Worm (Caenorhabditis elegans) whole organism, mixed stage, embryonic: Measurements from ENCODE around the gene pqn-39.

Experiments used
- bed-3 ChIP-seq: fragments of 200-800 bp; sonication (Bioruptor generic); optimal IDR thresholded peaks from 3 replicates; lab custom pipeline; 2018; ENCODE audit warnings: mild to moderate bottlenecking, missing genetic modification characterization, moderate library complexity, missing compliant biosample characterization
- ceh-43 ChIP-seq: fragments of 200-800 bp; sonication (Bioruptor generic); optimal IDR thresholded peaks from 2 replicates; lab custom pipeline; 2018; ENCODE audit warnings: mild to moderate bottlenecking, missing genetic modification characterization, moderate library complexity, missing compliant biosample characterization
- ceh-83 ChIP-seq: fragments of 200-800 bp; sonication (Bioruptor generic); optimal IDR thresholded peaks from 2 replicates; lab custom pipeline; 2018; ENCODE audit warnings: mild to moderate bottlenecking, missing genetic modification characterization, missing compliant biosample characterization
- ces-1 ChIP-seq: fragments of 150-350 bp; optimal IDR thresholded peaks from 2 replicates; lab custom pipeline; 2014; ENCODE audit warnings: missing biosample characterization, missing genetic modification reagents, missing genetic modification characterization
- cnd-1 ChIP-seq: fragments of 200-800 bp; sonication (Bioruptor generic); optimal IDR thresholded peaks from 2 replicates; lab custom pipeline; 2018; ENCODE audit warnings: mild to moderate bottlenecking, missing genetic modification characterization, missing compliant biosample characterization
- elt-1 ChIP-seq: sonication (generic microtip); optimal IDR thresholded peaks from 2 replicates; lab custom pipeline; 2017; ENCODE audit warnings: missing genetic modification characterization, mild to moderate bottlenecking, missing compliant biosample characterization, antibody characterized with exemption, moderate library complexity, borderline replicate concordance; ENCODE audit not compliant: insufficient read depth
- elt-3 ChIP-seq: fragments of 150-350 bp; optimal IDR thresholded peaks from 2 replicates; lab custom pipeline; 2014; ENCODE audit warnings: missing biosample characterization, missing genetic modification characterization
- flh-1 ChIP-seq: fragments of 200-800 bp; sonication (Bioruptor generic); optimal IDR thresholded peaks from 2 replicates; lab custom pipeline; 2018; ENCODE audit warnings: mild to moderate bottlenecking, missing genetic modification characterization, moderate library complexity, missing compliant biosample characterization
- ham-2 ChIP-seq: fragments of 200-800 bp; sonication (Bioruptor generic); optimal IDR thresholded peaks from 2 replicates; lab custom pipeline; 2018; ENCODE audit warnings: mild to moderate bottlenecking, missing genetic modification characterization, missing compliant biosample characterization
- hlh-1 ChIP-seq: fragments of 150-350 bp; optimal IDR thresholded peaks from 2 replicates; lab custom pipeline; 2014; ENCODE audit warnings: missing biosample characterization, missing genetic modification reagents, missing genetic modification characterization
- lin-13 ChIP-seq: fragments of 150-350 bp; optimal IDR thresholded peaks from 2 replicates; lab custom pipeline; 2014; ENCODE audit warnings: missing biosample characterization, missing genetic modification characterization
- lin-32 ChIP-seq: fragments of 200-800 bp; sonication (Bioruptor generic); optimal IDR thresholded peaks from 2 replicates; lab custom pipeline; 2018; ENCODE audit warnings: mild to moderate bottlenecking, missing genetic modification characterization, missing compliant biosample characterization
- mab-5 ChIP-seq: fragments of 150-350 bp; optimal IDR thresholded peaks from 2 replicates; lab custom pipeline; 2014; ENCODE audit warnings: missing biosample characterization, missing genetic modification characterization
- mep-1 ChIP-seq: fragments of 150-350 bp; optimal IDR thresholded peaks from 2 replicates; lab custom pipeline; 2017; ENCODE audit warnings: missing biosample characterization, missing genetic modification reagents, missing genetic modification characterization, inconsistent platforms
- mls-2 ChIP-seq: sonication (generic microtip); optimal IDR thresholded peaks from 2 replicates; lab custom pipeline; 2016; ENCODE audit warnings: mild to moderate bottlenecking, missing genetic modification characterization, moderate library complexity, missing compliant biosample characterization
- nhr-12 ChIP-seq: fragments of 150-350 bp; optimal IDR thresholded peaks from 2 replicates; lab custom pipeline; 2014; ENCODE audit warnings: missing biosample characterization, missing genetic modification characterization
- nhr-2 ChIP-seq: fragments of 150-350 bp; optimal IDR thresholded peaks from 2 replicates; lab custom pipeline; 2014; ENCODE audit warnings: missing biosample characterization, missing genetic modification characterization
- nhr-28 ChIP-seq: fragments of 150-350 bp; optimal IDR thresholded peaks from 2 replicates; lab custom pipeline; 2014; ENCODE audit warnings: missing biosample characterization, missing genetic modification characterization
- nhr-76 ChIP-seq: sonication (generic microtip); optimal IDR thresholded peaks from 2 replicates; lab custom pipeline; 2017; ENCODE audit warnings: missing biosample characterization, missing genetic modification characterization
- pha-4 ChIP-seq: fragments of 150-350 bp; optimal IDR thresholded peaks from 2 replicates; lab custom pipeline; 2018; ENCODE audit warnings: missing biosample characterization, missing genetic modification reagents, missing genetic modification characterization
- snpc-4 ChIP-seq: fragments of 150-350 bp; optimal IDR thresholded peaks from 2 replicates; lab custom pipeline; 2014; ENCODE audit warnings: missing biosample characterization, missing genetic modification characterization
- tbx-8 ChIP-seq: fragments of 200-800 bp; sonication (Bioruptor generic); optimal IDR thresholded peaks from 2 replicates; lab custom pipeline; 2018; ENCODE audit warnings: mild to moderate bottlenecking, missing genetic modification characterization, moderate library complexity, missing compliant biosample characterization
- unc-120 ChIP-seq: sonication (generic microtip); optimal IDR thresholded peaks from 2 replicates; lab custom pipeline; 2017; ENCODE audit warnings: missing genetic modification characterization, missing compliant biosample characterization; ENCODE audit not compliant: poor library complexity, severe bottlenecking
- unc-62 ChIP-seq: fragments of 150-350 bp; optimal IDR thresholded peaks from 2 replicates; lab custom pipeline; 2014; ENCODE audit warnings: missing biosample characterization, missing genetic modification reagents, missing genetic modification characterization
- zip-8 ChIP-seq: fragments of 150-350 bp; optimal IDR thresholded peaks from 2 replicates; lab custom pipeline; 2014; ENCODE audit warnings: missing biosample characterization, missing genetic modification characterization
- ztf-11 ChIP-seq: fragments of 150-350 bp; optimal IDR thresholded peaks from 2 replicates; lab custom pipeline; 2014; ENCODE audit warnings: missing biosample characterization, missing genetic modification characterization

pqn-39 gene

DNA sequence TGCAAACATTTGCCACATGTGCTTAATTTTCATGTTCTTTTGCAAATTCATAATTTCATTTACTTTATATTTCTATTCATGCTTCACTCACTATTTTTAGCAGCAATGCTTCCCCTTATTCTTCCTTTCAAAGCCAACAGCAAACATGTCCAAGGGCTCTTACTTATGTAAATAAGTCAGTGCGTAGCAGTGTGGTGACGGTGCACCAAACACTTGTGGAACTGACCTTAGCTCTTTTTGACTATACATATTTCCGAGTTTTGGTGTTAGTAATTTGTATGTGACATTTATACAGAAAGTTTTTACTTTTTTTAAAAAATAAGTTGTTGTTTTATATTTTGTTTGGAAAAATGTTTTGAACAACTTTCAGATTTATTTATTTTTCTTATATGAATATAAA is 23.4 kb downstream of the pqn-39 start:
- TF ChIP-seq ham-2 (GFP tag; lab: Kevin White, UChicago) (no peak), pha-4 (tag; lab: Kevin White, UChicago) (peak; percentile 73), mls-2 (tag; lab: Kevin White, UChicago) (no peak), ces-1 (GFP tag; lab: Kevin White, UChicago) (peak; percentile 33), ceh-83 (no peak)

- TF ChIP-seq nhr-12 (tag; lab: Kevin White, UChicago) (no peak), ces-1 (GFP tag; lab: Kevin White, UChicago) (peak; percentile 98), cnd-1 (tag; lab: Kevin White, UChicago) (peak; percentile 18), mep-1 (tag; lab: Kevin White, UChicago) (peak; percentile 9)
Measured at ce11 chrX:13944184-13944583, 24.3 kb downstream of the pqn-39 start.

ce11 chrX:13941865-13942264 is 26.6 kb downstream of the pqn-39 start:
- TF ChIP-seq flh-1 (no peak), ztf-11 (tag; lab: Kevin White, UChicago) (no peak), lin-32 (GFP tag; lab: Kevin White, UChicago) (no peak), mls-2 (tag; lab: Kevin White, UChicago) (no peak)

ce11 chrX:13941296-13941695 is 27.2 kb downstream of the pqn-39 start:
- TF ChIP-seq pha-4 (tag; lab: Kevin White, UChicago) (no peak), mep-1 (tag; lab: Kevin White, UChicago) (no peak), ceh-43 (GFP tag; lab: Kevin White, UChicago) (no peak), nhr-76 (no peak), unc-120 (tag; lab: Kevin White, UChicago) (no peak), nhr-28 (tag; lab: Kevin White, UChicago) (no peak), unc-62 (GFP tag; lab: Kevin White, UChicago) (peak; percentile 90), ham-2 (GFP tag; lab: Kevin White, UChicago) (peak; percentile 55), flh-1 (no peak), snpc-4 (tag; lab: Kevin White, UChicago) (no peak), nhr-2 (tag; lab: Kevin White, UChicago) (no peak), elt-1 (tag; lab: Kevin White, UChicago) (peak; percentile 34), lin-32 (GFP tag; lab: Kevin White, UChicago) (no peak), ztf-11 (tag; lab: Kevin White, UChicago) (no peak), zip-8 (tag; lab: Kevin White, UChicago) (no peak), mab-5 (tag; lab: Kevin White, UChicago) (no peak), tbx-8 (no peak), lin-13 (tag; lab: Kevin White, UChicago) (no peak)

ce11 chrX:13940287-13940686 is 28.2 kb downstream of the pqn-39 start:
- TF ChIP-seq hlh-1 (tag; lab: Kevin White, UChicago) (no peak), unc-62 (GFP tag; lab: Kevin White, UChicago) (no peak), ham-2 (GFP tag; lab: Kevin White, UChicago) (no peak), ceh-43 (GFP tag; lab: Kevin White, UChicago) (no peak), ceh-83 (no peak), mls-2 (tag; lab: Kevin White, UChicago) (no peak), nhr-2 (tag; lab: Kevin White, UChicago) (no peak), bed-3 (GFP tag; lab: Kevin White, UChicago) (no peak), tbx-8 (no peak), nhr-76 (no peak)

- TF ChIP-seq flh-1 (no peak), elt-3 (tag; lab: Kevin White, UChicago) (peak; percentile 30)
Measured at ce11 chrX:13939388-13939787, 29.1 kb downstream of the pqn-39 start.

DNA sequence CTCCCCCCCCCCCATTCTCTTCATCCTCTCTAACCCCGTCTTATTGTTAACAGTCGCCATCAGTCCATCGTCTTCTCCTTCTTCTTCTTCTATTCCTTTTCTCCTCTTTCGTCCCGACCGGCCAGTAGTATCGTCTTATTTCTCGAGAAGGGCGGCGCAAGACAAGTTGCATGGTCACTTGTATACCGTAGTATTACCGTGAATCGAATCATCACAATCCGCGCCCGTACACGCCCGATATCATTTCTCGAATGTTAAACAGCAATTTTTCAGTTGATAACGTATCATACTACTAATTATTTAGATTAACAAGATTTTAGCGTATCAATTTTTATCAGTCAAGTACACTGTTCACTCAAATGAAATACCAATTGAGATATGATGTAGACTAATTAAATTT is 30.6 kb downstream of the pqn-39 start:
- TF ChIP-seq unc-120 (tag; lab: Kevin White, UChicago): no peak
- no peak for TF ChIP-seq unc-62 (GFP tag; lab: Kevin White, UChicago)
